Worm (Caenorhabditis elegans) whole organism, late embryonic: Measurements from ENCODE around the gene mig-6.

Experiments used
- C38D4.7 ChIP-seq: fragments of 200-800 bp; sonication (Bioruptor generic); optimal IDR thresholded peaks from 2 replicates; lab custom pipeline; 2018; ENCODE audit warnings: mild to moderate bottlenecking, missing genetic modification characterization, moderate library complexity, missing compliant biosample characterization
- F13H6.1 ChIP-seq: sonication (generic microtip); optimal IDR thresholded peaks from 2 replicates; lab custom pipeline; 2016; ENCODE audit warnings: missing genetic modification characterization, missing compliant biosample characterization
- K02D7.2 ChIP-seq: sonication (generic microtip); optimal IDR thresholded peaks from 2 replicates; lab custom pipeline; 2017; ENCODE audit warnings: mild to moderate bottlenecking, missing genetic modification characterization, missing compliant biosample characterization
- T23F11.4 ChIP-seq: fragments of 200-800 bp; sonication (Bioruptor generic); optimal IDR thresholded peaks from 2 replicates; lab custom pipeline; 2018; ENCODE audit warnings: mild to moderate bottlenecking, missing genetic modification characterization, missing compliant biosample characterization
- Y22D7AL.16 ChIP-seq: sonication (generic microtip); optimal IDR thresholded peaks from 2 replicates; lab custom pipeline; 2016; ENCODE audit warnings: missing genetic modification characterization, missing compliant biosample characterization
- ama-1 ChIP-seq: fragments of 150-350 bp; optimal IDR thresholded peaks from 2 replicates; lab custom pipeline; 2014
- ceh-14 ChIP-seq: sonication (generic microtip); optimal IDR thresholded peaks from 2 replicates; lab custom pipeline; 2016; ENCODE audit warnings: missing genotype, missing genetic modification characterization, missing compliant biosample characterization
- ceh-18 ChIP-seq: sonication (generic microtip); optimal IDR thresholded peaks from 2 replicates; lab custom pipeline; 2016; ENCODE audit warnings: missing genetic modification characterization, missing compliant biosample characterization
- ceh-22 ChIP-seq: sonication (generic microtip); optimal IDR thresholded peaks from 2 replicates; lab custom pipeline; 2017; ENCODE audit warnings: missing biosample characterization, missing genetic modification characterization
- ceh-24 ChIP-seq: sonication (generic microtip); optimal IDR thresholded peaks from 2 replicates; lab custom pipeline; 2016; ENCODE audit warnings: mild to moderate bottlenecking, missing genetic modification characterization, missing compliant biosample characterization
- ceh-30 ChIP-seq: fragments of 150-350 bp; optimal IDR thresholded peaks from 2 replicates; lab custom pipeline; 2014; ENCODE audit warnings: missing biosample characterization, missing genetic modification characterization
- ceh-31 ChIP-seq: sonication (generic microtip); optimal IDR thresholded peaks from 2 replicates; lab custom pipeline; 2016; ENCODE audit warnings: missing genetic modification characterization, missing compliant biosample characterization
- ceh-48 ChIP-seq: sonication (generic microtip); optimal IDR thresholded peaks from 2 replicates; lab custom pipeline; 2016; ENCODE audit warnings: missing genetic modification characterization, inconsistent platforms, missing compliant biosample characterization
- ceh-6 ChIP-seq: fragments of 200-800 bp; sonication (Bioruptor generic); optimal IDR thresholded peaks from 2 replicates; lab custom pipeline; 2018; ENCODE audit warnings: mild to moderate bottlenecking, missing genetic modification characterization, missing compliant biosample characterization
- ceh-9 ChIP-seq: sonication (generic microtip); optimal IDR thresholded peaks from 2 replicates; lab custom pipeline; 2016; ENCODE audit warnings: mild to moderate bottlenecking, missing genetic modification characterization, inconsistent platforms, missing compliant biosample characterization
- che-1 ChIP-seq: sonication (generic microtip); optimal IDR thresholded peaks from 2 replicates; lab custom pipeline; 2016; ENCODE audit warnings: mild to moderate bottlenecking, missing genetic modification characterization, missing compliant biosample characterization
- ets-4 ChIP-seq: sonication (generic microtip); optimal IDR thresholded peaks from 2 replicates; lab custom pipeline; 2016; ENCODE audit warnings: missing genetic modification characterization, missing compliant biosample characterization
- eyg-1 ChIP-seq: sonication (generic microtip); optimal IDR thresholded peaks from 2 replicates; lab custom pipeline; 2016; ENCODE audit warnings: missing genotype, missing genetic modification characterization, missing compliant biosample characterization
- fkh-10 ChIP-seq: fragments of 150-350 bp; optimal IDR thresholded peaks from 2 replicates; lab custom pipeline; 2014; ENCODE audit warnings: missing biosample characterization, missing genetic modification reagents, missing genetic modification characterization
- fkh-6 ChIP-seq: sonication (generic microtip); optimal IDR thresholded peaks from 2 replicates; lab custom pipeline; 2016; ENCODE audit warnings: missing genetic modification characterization, missing compliant biosample characterization
- hlh-15 ChIP-seq: sonication (generic microtip); optimal IDR thresholded peaks from 2 replicates; lab custom pipeline; 2016; ENCODE audit warnings: missing genetic modification characterization, missing compliant biosample characterization
- hlh-30 ChIP-seq: sonication (generic microtip); optimal IDR thresholded peaks from 2 replicates; lab custom pipeline; 2017; ENCODE audit warnings: antibody characterized with exemption, missing genetic modification characterization, missing compliant biosample characterization; ENCODE audit not compliant: insufficient read depth
- hlh-6 ChIP-seq: sonication (generic microtip); optimal IDR thresholded peaks from 2 replicates; lab custom pipeline; 2016; ENCODE audit warnings: missing genotype, missing genetic modification characterization, missing compliant biosample characterization
- lin-11 ChIP-seq: fragments of 200-800 bp; sonication (Bioruptor generic); optimal IDR thresholded peaks from 2 replicates; lab custom pipeline; 2018; ENCODE audit warnings: mild to moderate bottlenecking, missing genetic modification characterization, missing compliant biosample characterization
- mec-3 ChIP-seq: sonication (generic microtip); optimal IDR thresholded peaks from 2 replicates; lab custom pipeline; 2016; ENCODE audit warnings: borderline replicate concordance, missing genetic modification characterization, missing compliant biosample characterization
- nfya-1 ChIP-seq: sonication (generic microtip); optimal IDR thresholded peaks from 2 replicates; lab custom pipeline; 2017; ENCODE audit warnings: missing genetic modification characterization, mild to moderate bottlenecking, missing compliant biosample characterization, antibody characterized with exemption, moderate library complexity
- nhr-11 ChIP-seq: fragments of 150-350 bp; optimal IDR thresholded peaks from 2 replicates; lab custom pipeline; 2014; ENCODE audit warnings: missing biosample characterization, missing genetic modification characterization
- nhr-232 ChIP-seq: sonication (generic microtip); optimal IDR thresholded peaks from 2 replicates; lab custom pipeline; 2016; ENCODE audit warnings: missing genetic modification characterization, missing compliant biosample characterization
- pat-9 ChIP-seq: fragments of 200-800 bp; sonication (Bioruptor generic); optimal IDR thresholded peaks from 2 replicates; lab custom pipeline; 2018; ENCODE audit warnings: mild to moderate bottlenecking, missing genetic modification characterization, moderate library complexity, missing compliant biosample characterization
- pax-1 ChIP-seq: fragments of 150-350 bp; optimal IDR thresholded peaks from 2 replicates; lab custom pipeline; 2014; ENCODE audit warnings: missing biosample characterization, missing genetic modification characterization
- pha-4 ChIP-seq: fragments of 150-350 bp; optimal IDR thresholded peaks from 2 replicates; lab custom pipeline; 2018; ENCODE audit warnings: missing biosample characterization, missing genetic modification reagents, missing genetic modification characterization
- pros-1 ChIP-seq: fragments of 150-350 bp; optimal IDR thresholded peaks from 2 replicates; lab custom pipeline; 2014; ENCODE audit warnings: missing biosample characterization, missing genetic modification reagents, missing genetic modification characterization
- rnt-1 ChIP-seq: sonication (generic microtip); optimal IDR thresholded peaks from 2 replicates; lab custom pipeline; 2016; ENCODE audit warnings: missing genetic modification characterization, missing compliant biosample characterization
- ttx-3 ChIP-seq: sonication (generic microtip); optimal IDR thresholded peaks from 2 replicates; lab custom pipeline; 2016; ENCODE audit warnings: missing genetic modification reagents, missing genetic modification characterization, missing compliant biosample characterization
- unc-86 ChIP-seq: sonication (generic microtip); optimal IDR thresholded peaks from 2 replicates; lab custom pipeline; 2016; ENCODE audit warnings: missing genetic modification characterization, missing compliant biosample characterization
- ztf-16 ChIP-seq: sonication (generic microtip); optimal IDR thresholded peaks from 2 replicates; lab custom pipeline; 2017; ENCODE audit warnings: missing genetic modification characterization, missing compliant biosample characterization

Gene mig-6

DNA sequence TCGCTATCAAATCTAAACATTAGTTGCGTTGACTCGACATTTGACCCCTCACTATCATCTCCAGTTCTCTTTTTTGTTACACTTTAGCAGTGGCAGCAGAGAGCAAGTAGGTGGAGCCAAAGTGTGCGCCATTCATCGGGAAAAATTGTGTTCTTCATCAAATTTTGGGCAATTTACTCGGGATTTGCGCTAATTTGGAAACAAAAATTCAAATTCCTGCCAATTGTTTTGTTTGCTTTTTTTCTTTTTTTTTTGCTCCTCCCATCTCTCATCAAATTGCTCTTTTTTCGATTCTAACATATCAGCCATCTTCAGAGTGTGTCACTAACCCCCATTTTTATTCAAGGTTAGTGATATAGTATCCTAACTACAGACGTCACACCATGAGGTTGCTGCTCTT, at the start of gene mig-6:
mig-6 (plus strand) TSS at position 301 of the 400 bp plus-strand sequence.
- no peak for TF ChIP-seq ets-4 (tag; lab: Kevin White, UChicago)
- no peak for TF ChIP-seq rnt-1 (tag; lab: Kevin White, UChicago)
- TF ChIP-seq ztf-16 = no peak
- TF ChIP-seq pat-9 (tag; lab: Kevin White, UChicago) = no peak
- TF ChIP-seq ceh-6 (GFP tag; lab: Kevin White, UChicago) = no peak
- no peak for TF ChIP-seq K02D7.2 (tag; lab: Kevin White, UChicago)
- no peak for TF ChIP-seq ceh-31 (tag; lab: Kevin White, UChicago)
- TF ChIP-seq fkh-6 (tag; lab: Kevin White, UChicago) = no peak
- no peak for TF ChIP-seq pax-1 (tag; lab: Kevin White, UChicago)
- TF ChIP-seq ceh-9 (tag; lab: Kevin White, UChicago) = no peak
- no peak for TF ChIP-seq mec-3 (tag; lab: Kevin White, UChicago)
- TF ChIP-seq ceh-18 (tag; lab: Kevin White, UChicago) = no peak
- no peak for TF ChIP-seq hlh-6
- no peak for TF ChIP-seq pha-4 (tag; lab: Kevin White, UChicago)
- no peak for TF ChIP-seq unc-86 (tag; lab: Kevin White, UChicago)
- TF ChIP-seq nhr-232 (tag; lab: Kevin White, UChicago) = no peak
- no peak for TF ChIP-seq ama-1 (lab: Kevin White, UChicago)
- TF ChIP-seq ceh-48 (tag; lab: Kevin White, UChicago) = no peak
- TF ChIP-seq ceh-30 (tag; lab: Kevin White, UChicago) = no peak
- TF ChIP-seq hlh-30 (tag; lab: Kevin White, UChicago) = no peak

DNA sequence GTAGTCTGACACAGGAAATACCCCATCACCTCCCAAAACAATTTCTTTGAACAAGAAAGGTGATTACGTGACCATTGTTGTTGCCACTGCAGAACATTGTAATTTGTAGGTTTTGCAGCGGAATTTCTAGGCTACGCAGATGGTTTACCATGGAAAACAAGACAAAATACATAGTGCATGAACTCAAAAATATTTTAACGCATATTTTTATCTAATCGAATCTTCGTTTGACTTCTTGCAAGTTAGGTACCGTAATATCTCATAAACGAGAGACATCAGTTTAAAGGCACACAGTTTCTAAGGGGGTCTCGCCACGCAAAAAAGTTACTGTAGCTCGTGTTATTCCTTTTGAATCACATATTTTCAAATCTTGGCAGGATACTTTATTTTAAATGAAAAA, 48.0 kb upstream of the mig-6 start:
- TF ChIP-seq ceh-14 (tag; lab: Kevin White, UChicago) (no peak), nhr-11 (tag; lab: Kevin White, UChicago) (no peak), eyg-1 (tag; lab: Kevin White, UChicago) (no peak), T23F11.4 (GFP tag; lab: Kevin White, UChicago) (no peak), che-1 (tag; lab: Kevin White, UChicago) (no peak), pros-1 (tag; lab: Kevin White, UChicago) (no peak), ama-1 (lab: Kevin White, UChicago) (no peak), C38D4.7 (GFP tag; lab: Kevin White, UChicago) (no peak), F13H6.1 (no peak)
- TF ChIP-seq, all 69 proteins: peak for 0

DNA sequence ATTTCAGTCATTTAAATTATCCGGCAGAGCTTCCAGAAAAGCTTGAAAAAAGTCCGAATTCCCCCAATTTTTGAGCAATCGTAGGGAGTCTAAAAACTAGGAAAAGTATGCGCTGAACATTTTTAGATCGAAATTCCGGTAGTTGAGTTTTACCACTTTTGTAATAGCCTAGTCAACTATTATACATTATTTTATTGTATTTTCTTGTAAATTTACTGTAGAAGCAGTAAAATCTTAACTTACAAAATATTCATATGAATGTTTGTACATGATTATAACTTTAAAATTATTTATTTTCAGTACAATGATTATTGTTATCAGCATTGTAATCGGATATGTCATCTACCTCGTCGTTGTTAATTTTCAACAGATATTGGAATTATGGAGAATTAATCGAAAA, 45.5 kb upstream of the mig-6 start, which contains the start of gene cyp-32A1:
cyp-32A1 (plus strand) TSS at position 301 of the 400 bp plus-strand sequence.
- TF ChIP-seq fkh-10 (GFP tag; lab: Kevin White, UChicago) = no peak
- TF ChIP-seq hlh-30 (tag; lab: Kevin White, UChicago) = no peak
- no peak for TF ChIP-seq T23F11.4 (GFP tag; lab: Kevin White, UChicago)
- TF ChIP-seq eyg-1 (tag; lab: Kevin White, UChicago) = no peak
- no peak for TF ChIP-seq pax-1 (tag; lab: Kevin White, UChicago)
- TF ChIP-seq hlh-15 = no peak
- no peak for TF ChIP-seq lin-11
- no peak for TF ChIP-seq ceh-18 (tag; lab: Kevin White, UChicago)

DNA sequence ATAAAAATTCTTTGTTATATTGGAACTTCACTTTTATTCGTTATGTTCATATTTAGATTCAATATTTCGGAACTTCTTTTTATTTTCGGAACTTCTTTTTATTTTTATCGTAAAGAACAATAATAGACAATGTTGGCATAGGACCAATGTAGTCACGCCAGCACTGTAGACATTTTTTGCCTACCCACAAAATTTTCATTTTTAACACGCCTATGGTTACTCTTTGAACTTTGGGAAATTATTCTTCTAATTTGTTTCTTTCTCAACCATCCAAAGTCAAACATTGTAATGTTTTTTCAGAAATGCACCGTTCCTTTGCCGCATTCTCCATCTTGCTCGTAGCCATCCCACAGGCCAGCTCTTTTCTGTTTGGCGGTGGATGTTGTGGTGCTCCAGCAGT, 41.9 kb upstream of the mig-6 start, which contains the start of gene C26F1.1:
C26F1.1 (plus strand) TSS at position 301 of the 400 bp plus-strand sequence.
- TF ChIP-seq ttx-3 (tag; lab: Kevin White, UChicago) = no peak
- no peak for TF ChIP-seq lin-11
- TF ChIP-seq ceh-24 (tag; lab: Kevin White, UChicago) = no peak
- no peak for TF ChIP-seq ceh-22 (tag; lab: Kevin White, UChicago)
- no peak for TF ChIP-seq Y22D7AL.16 (tag; lab: Kevin White, UChicago)
- TF ChIP-seq nfya-1 = no peak
- TF ChIP-seq T23F11.4 (GFP tag; lab: Kevin White, UChicago) = no peak
